Worm (Caenorhabditis elegans) whole organism, L4 larva: Measurements from ENCODE around the gene F17C11.2.

ENCODE experiments used
- T20F7.1 ChIP-seq: fragments of 200-800 bp; sonication (Bioruptor generic); optimal IDR thresholded peaks from 2 replicates; lab custom pipeline; 2018; ENCODE audit warnings: mild to moderate bottlenecking, missing genetic modification characterization, missing compliant biosample characterization
- Y48G9A.11 ChIP-seq: fragments of 200-800 bp; sonication (Bioruptor generic); IDR thresholded peaks from 2 replicates; pipeline ENCODE4 v1.3.6; 2022; ENCODE audit warnings: missing genetic modification reagents, missing genetic modification characterization, missing compliant biosample characterization
- ZK546.5 ChIP-seq, 2 experiments: sonication (generic microtip); optimal IDR thresholded peaks; 2 replicates each; lab custom pipeline; 2017; ENCODE audit warnings: missing biosample characterization in 2 of 2, missing genetic modification characterization in 2 of 2
- ama-1 ChIP-seq: fragments of 150-350 bp; optimal IDR thresholded peaks from 2 replicates; lab custom pipeline; 2014; ENCODE audit warnings: inconsistent platforms, mixed read lengths
- ceh-32 ChIP-seq: sonication (generic microtip); optimal IDR thresholded peaks from 2 replicates; lab custom pipeline; 2016; ENCODE audit warnings: mild to moderate bottlenecking, missing genetic modification characterization, missing compliant biosample characterization; ENCODE audit not compliant: poor library complexity
- ceh-44 ChIP-seq: fragments of 200-800 bp; sonication (Bioruptor generic); IDR thresholded peaks from 2 replicates; pipeline ENCODE4 v1.3.6; 2022; ENCODE audit warnings: missing genetic modification reagents, missing genetic modification characterization, missing compliant biosample characterization
- cey-2 ChIP-seq: sonication (generic microtip); optimal IDR thresholded peaks from 3 replicates; lab custom pipeline; 2017; ENCODE audit warnings: missing genetic modification characterization, mild to moderate bottlenecking, missing compliant biosample characterization, antibody characterized with exemption, borderline replicate concordance; ENCODE audit not compliant: insufficient read depth
- daf-12 ChIP-seq: fragments of 150-350 bp; optimal IDR thresholded peaks from 2 replicates; lab custom pipeline; 2014; ENCODE audit warnings: missing biosample characterization, missing genetic modification reagents, missing genetic modification characterization
- daf-16 ChIP-seq, 3 experiments: sonication (generic microtip); optimal IDR thresholded peaks; 2 replicates each; lab custom pipeline; 2016 to 2017; ENCODE audit warnings: missing genetic modification characterization in 3 of 3, missing genetic modification reagents in 3 of 3, mild to moderate bottlenecking in 2 of 3, missing compliant biosample characterization in 2 of 3, missing biosample characterization in 1 of 3, moderate library complexity in 1 of 3
- dmd-9 ChIP-seq: fragments of 200-800 bp; sonication (Bioruptor generic); IDR thresholded peaks from 2 replicates; pipeline ENCODE4 v1.3.6; 2022; ENCODE audit warnings: missing genetic modification reagents, missing genetic modification characterization, missing compliant biosample characterization
- duxl-1 ChIP-seq: sonication (generic microtip); optimal IDR thresholded peaks from 2 replicates; lab custom pipeline; 2016; ENCODE audit warnings: mild to moderate bottlenecking, missing genetic modification characterization, moderate library complexity, missing compliant biosample characterization; ENCODE audit not compliant: poor library complexity
- dve-1 ChIP-seq: sonication (generic microtip); optimal IDR thresholded peaks from 2 replicates; lab custom pipeline; 2017; ENCODE audit warnings: antibody characterized with exemption, mild to moderate bottlenecking, missing genetic modification characterization, missing compliant biosample characterization; ENCODE audit not compliant: insufficient read depth
- egl-43 ChIP-seq: fragments of 200-800 bp; sonication (Bioruptor generic); IDR thresholded peaks from 2 replicates; pipeline ENCODE4 v1.3.6; 2022; ENCODE audit warnings: missing genetic modification reagents, missing genetic modification characterization, missing compliant biosample characterization
- gei-8 ChIP-seq: fragments of 200-800 bp; sonication (Bioruptor generic); optimal IDR thresholded peaks from 2 replicates; lab custom pipeline; 2018; ENCODE audit warnings: mild to moderate bottlenecking, missing genetic modification characterization, missing compliant biosample characterization
- hif-1 ChIP-seq, 2 experiments: sonication (generic microtip); optimal IDR thresholded peaks; 2 replicates each; lab custom pipeline; 2016 to 2017; ENCODE audit warnings: missing compliant biosample characterization in 2 of 2, missing genetic modification characterization in 2 of 2, missing genetic modification reagents in 2 of 2, missing genotype in 2 of 2, mild to moderate bottlenecking in 1 of 2
- lin-1 ChIP-seq: fragments of 200-800 bp; sonication (Bioruptor generic); IDR thresholded peaks from 2 replicates; pipeline ENCODE4 v1.3.6; 2022; ENCODE audit warnings: missing genetic modification reagents, missing genetic modification characterization, missing compliant biosample characterization
- lin-29 ChIP-seq: fragments of 200-800 bp; sonication (Bioruptor generic); IDR thresholded peaks from 2 replicates; pipeline ENCODE4 v1.3.6; 2022; ENCODE audit warnings: missing genetic modification reagents, missing genetic modification characterization, missing compliant biosample characterization
- lin-39 ChIP-seq: fragments of 150-350 bp; optimal IDR thresholded peaks from 2 replicates; lab custom pipeline; 2014; ENCODE audit warnings: missing biosample characterization, missing genetic modification reagents, missing genetic modification characterization
- lir-3 ChIP-seq: sonication (generic microtip); optimal IDR thresholded peaks from 2 replicates; lab custom pipeline; 2016; ENCODE audit warnings: mild to moderate bottlenecking, missing genetic modification characterization, missing compliant biosample characterization
- lsy-2 ChIP-seq, 2 experiments: fragments of 150-350 bp in 1 of 2; sonication (generic microtip) in 1 of 2; optimal IDR thresholded peaks; 2 replicates each; lab custom pipeline; 2014 to 2017; ENCODE audit warnings: missing biosample characterization in 2 of 2, missing genetic modification characterization in 2 of 2
- madf-9 ChIP-seq: fragments of 200-800 bp; sonication (Bioruptor generic); conservative IDR thresholded peaks from 2 replicates; pipeline ENCODE4 v1.3.6; 2022; ENCODE audit warnings: missing genetic modification reagents, missing genetic modification characterization, missing compliant biosample characterization
- mdl-1 ChIP-seq, 2 experiments: fragments of 150-350 bp in 1 of 2; sonication (generic microtip) in 1 of 2; optimal IDR thresholded peaks; 2 replicates each; lab custom pipeline; 2014 to 2017; ENCODE audit warnings: missing biosample characterization in 2 of 2, missing genetic modification characterization in 2 of 2
- mdt-29 ChIP-seq: fragments of 200-800 bp; sonication (Bioruptor generic); IDR thresholded peaks from 2 replicates; pipeline ENCODE4 v1.3.6; 2022; ENCODE audit warnings: missing genetic modification reagents, missing genetic modification characterization, missing compliant biosample characterization
- mep-1 ChIP-seq: fragments of 150-350 bp; sonication (generic microtip); optimal IDR thresholded peaks from 3 replicates; lab custom pipeline; 2014; ENCODE audit warnings: missing biosample characterization, missing genetic modification characterization
- mxl-2 ChIP-seq: fragments of 200-800 bp; sonication (Bioruptor generic); conservative IDR thresholded peaks from 2 replicates; pipeline ENCODE4 v1.3.6; 2022; ENCODE audit warnings: missing genetic modification reagents, missing genetic modification characterization, missing compliant biosample characterization
- mxl-3 ChIP-seq: fragments of 200-800 bp; sonication (Bioruptor generic); optimal IDR thresholded peaks from 2 replicates; lab custom pipeline; 2018; ENCODE audit warnings: mild to moderate bottlenecking, missing genetic modification characterization, missing compliant biosample characterization
- nhr-10 ChIP-seq: fragments of 150-350 bp; optimal IDR thresholded peaks from 2 replicates; lab custom pipeline; 2014; ENCODE audit warnings: missing biosample characterization, missing genetic modification characterization
- nhr-111 ChIP-seq: fragments of 200-800 bp; sonication (Bioruptor generic); optimal IDR thresholded peaks from 2 replicates; lab custom pipeline; 2018; ENCODE audit warnings: mild to moderate bottlenecking, missing genetic modification characterization, missing compliant biosample characterization
- nhr-41 ChIP-seq: fragments of 200-800 bp; sonication (Bioruptor generic); IDR thresholded peaks from 2 replicates; pipeline ENCODE4 v1.3.6; 2022; ENCODE audit warnings: missing genetic modification reagents, missing genetic modification characterization, missing compliant biosample characterization
- nhr-42 ChIP-seq: fragments of 200-800 bp; sonication (Bioruptor generic); IDR thresholded peaks from 2 replicates; pipeline ENCODE4 v1.3.6; 2022; ENCODE audit warnings: missing genetic modification characterization, missing compliant biosample characterization
- nhr-48 ChIP-seq: sonication (generic microtip); optimal IDR thresholded peaks from 2 replicates; lab custom pipeline; 2016; ENCODE audit warnings: mild to moderate bottlenecking, missing genetic modification characterization, missing compliant biosample characterization
- nhr-77 ChIP-seq: fragments of 150-350 bp; optimal IDR thresholded peaks from 2 replicates; lab custom pipeline; 2014; ENCODE audit warnings: missing biosample characterization, missing genetic modification characterization
- php-3 ChIP-seq: fragments of 200-800 bp; sonication (Bioruptor generic); IDR thresholded peaks from 2 replicates; pipeline ENCODE4 v1.3.6; 2022; ENCODE audit warnings: missing genetic modification reagents, missing genetic modification characterization, missing compliant biosample characterization
- spr-3 ChIP-seq: fragments of 200-800 bp; sonication (Bioruptor generic); optimal IDR thresholded peaks from 2 replicates; lab custom pipeline; 2018; ENCODE audit warnings: mild to moderate bottlenecking, missing genetic modification characterization, missing compliant biosample characterization
- tra-1 ChIP-seq: fragments of 200-800 bp; sonication (Bioruptor generic); IDR thresholded peaks from 2 replicates; pipeline ENCODE4 v1.3.6; 2022; ENCODE audit warnings: missing genetic modification reagents, missing genetic modification characterization, missing compliant biosample characterization
- zfp-2 ChIP-seq: sonication (generic microtip); optimal IDR thresholded peaks from 2 replicates; lab custom pipeline; 2016; ENCODE audit warnings: mild to moderate bottlenecking, missing genetic modification characterization, missing compliant biosample characterization
- zfp-3 ChIP-seq: fragments of 200-800 bp; sonication (Bioruptor generic); conservative IDR thresholded peaks from 2 replicates; pipeline ENCODE4 v1.3.6; 2022; ENCODE audit warnings: missing genetic modification reagents, missing genetic modification characterization, missing compliant biosample characterization
- zip-11 ChIP-seq: fragments of 200-800 bp; sonication (Bioruptor generic); IDR thresholded peaks from 2 replicates; pipeline ENCODE4 v1.3.6; 2022; ENCODE audit warnings: missing genetic modification characterization, missing compliant biosample characterization
- ztf-11 ChIP-seq: fragments of 150-350 bp; optimal IDR thresholded peaks from 2 replicates; lab custom pipeline; 2014; ENCODE audit warnings: missing biosample characterization, missing genetic modification characterization
- ztf-7 ChIP-seq: fragments of 150-350 bp; optimal IDR thresholded peaks from 2 replicates; lab custom pipeline; 2014; ENCODE audit warnings: missing biosample characterization, missing genetic modification characterization

F17C11.2 gene

ce11 chrV:10953471-10954155 lies 5.6 kb downstream of the F17C11.2 start (continued):
- no peak for TF ChIP-seq Y48G9A.11 (GFP tag; lab: Robert Waterston, UW)
- TF ChIP-seq lir-3 (tag; lab: Kevin White, UChicago) = no peak
- peak; percentile 42 for TF ChIP-seq dve-1 (tag; lab: Kevin White, UChicago)
- peak in 1 of 2 experiments; percentile 61 for TF ChIP-seq lsy-2 (tag; optimal IDR thresholded peaks at IDR 0.05; lab: Kevin White, UChicago)
- TF ChIP-seq ztf-11 (tag; lab: Kevin White, UChicago) = no peak
- no peak for TF ChIP-seq zip-11 (GFP tag; lab: Robert Waterston, UW)
- no peak for TF ChIP-seq cey-2 (tag; lab: Kevin White, UChicago)
- TF ChIP-seq mdt-29 = 0 out of 2 replicates have a peak, but pooled peaks have one; percentile 32
- no peak for TF ChIP-seq nhr-10 (tag; lab: Kevin White, UChicago)
- TF ChIP-seq nhr-77 (tag; lab: Kevin White, UChicago) = peak; percentile 24
- no peak for TF ChIP-seq ceh-44
- no peak for TF ChIP-seq mxl-2
- TF ChIP-seq ceh-32 (tag; lab: Kevin White, UChicago) = no peak
- no peak for TF ChIP-seq daf-12 (tag; lab: Kevin White, UChicago)
- no peak for TF ChIP-seq zfp-2 (tag; lab: Kevin White, UChicago)
- no peak for TF ChIP-seq nhr-41 (GFP tag; lab: Robert Waterston, UW)
- peak; percentile 95 for TF ChIP-seq zfp-3 (GFP tag; lab: Robert Waterston, UW)
- TF ChIP-seq ZK546.5 (tag; optimal IDR thresholded peaks at IDR 0.05; lab: Kevin White, UChicago) = no peak
- no peak for TF ChIP-seq mdl-1 (tag; optimal IDR thresholded peaks at IDR 0.05; lab: Kevin White, UChicago)
- no peak for TF ChIP-seq dmd-9 (GFP tag; lab: Robert Waterston, UW)
- TF ChIP-seq ama-1 (lab: Kevin White, UChicago) = peak; percentile 72
- TF ChIP-seq egl-43 (GFP tag; lab: Robert Waterston, UW) = no peak
- TF ChIP-seq, all 104 proteins: peak for 17

- TF ChIP-seq spr-3 = no peak
- no peak for TF ChIP-seq mep-1
- no peak for TF ChIP-seq ztf-7 (tag; lab: Kevin White, UChicago)
- TF ChIP-seq hif-1 (tag; optimal IDR thresholded peaks at IDR 0.05; lab: Kevin White, UChicago) = no peak
- TF ChIP-seq zip-11 (GFP tag; lab: Robert Waterston, UW) = no peak
- no peak for TF ChIP-seq nhr-111 (GFP tag; lab: Kevin White, UChicago)
- TF ChIP-seq php-3 (GFP tag; lab: Robert Waterston, UW) = no peak
- TF ChIP-seq lin-29 (GFP tag; lab: Robert Waterston, UW) = no peak
- TF ChIP-seq gei-8 = no peak
- TF ChIP-seq T20F7.1 (GFP tag; lab: Kevin White, UChicago) = no peak
- TF ChIP-seq nhr-48 (tag; lab: Kevin White, UChicago) = no peak
- TF ChIP-seq lin-1 (GFP tag; lab: Robert Waterston, UW) = no peak
- no peak for TF ChIP-seq tra-1 (GFP tag; lab: Robert Waterston, UW)
- no peak for TF ChIP-seq madf-9 (GFP tag; lab: Robert Waterston, UW)
- TF ChIP-seq ama-1 (lab: Kevin White, UChicago) = no peak
- TF ChIP-seq mxl-3 (GFP tag; lab: Kevin White, UChicago) = no peak
Measured at ce11 chrV:10954334-10954733, 6.3 kb downstream of the F17C11.2 start, which contains the start of gene clec-221. TSS of gene clec-221 (minus strand) at chrV:10954434.

- TF ChIP-seq lin-39 (tag; lab: Kevin White, UChicago) (no peak), duxl-1 (no peak), zfp-3 (GFP tag; lab: Robert Waterston, UW) (no peak), ceh-44 (no peak), nhr-42 (no peak), daf-16 (GFP tag; optimal IDR thresholded peaks at IDR 0.05; lab: Kevin White, UChicago) (no peak), daf-16 (tag; optimal IDR thresholded peaks at IDR 0.05; lab: Kevin White, UChicago) (peak; percentile 27), zfp-2 (tag; lab: Kevin White, UChicago) (no peak), dve-1 (tag; lab: Kevin White, UChicago) (peak; percentile 7)
Measured at ce11 chrV:10954832-10955231, 6.8 kb downstream of the F17C11.2 start, which contains the start of gene F17C11.6. TSS of gene F17C11.6 (plus strand) at chrV:10955121.
